Worm (Caenorhabditis elegans) whole organism, young adult: ENCODE measurements around the gene catp-2.

ENCODE experiments used
- F37B4.10 ChIP-seq: fragments of 200-800 bp; sonication (Bioruptor generic); IDR thresholded peaks from 2 replicates; pipeline ENCODE4 v1.3.6; 2022; ENCODE audit warnings: missing genetic modification characterization, missing compliant biosample characterization
- ama-1 ChIP-seq, 3 experiments: fragments of 150-350 bp in 1 of 3; sonication (generic microtip) in 2 of 3; optimal IDR thresholded peaks; 2 replicates each; lab custom pipeline; 2014 to 2018; ENCODE audit warnings: missing biosample characterization in 2 of 3, missing genetic modification characterization in 2 of 3, missing genetic modification reagents in 2 of 3
- hlh-26 ChIP-seq: fragments of 200-800 bp; sonication (Bioruptor generic); conservative IDR thresholded peaks from 2 replicates; pipeline ENCODE4 v1.3.6; 2022; ENCODE audit warnings: missing genetic modification reagents, missing genetic modification characterization, missing compliant biosample characterization
- madf-3 ChIP-seq: fragments of 200-800 bp; sonication (Bioruptor generic); IDR thresholded peaks from 2 replicates; pipeline ENCODE4 v1.3.6; 2022; ENCODE audit warnings: missing genetic modification reagents, missing genetic modification characterization, missing compliant biosample characterization

- TF ChIP-seq madf-3 (no peak), hlh-26 (GFP tag; lab: Robert Waterston, UW) (no peak), F37B4.10 (GFP tag; lab: Robert Waterston, UW) (no peak), ama-1 (optimal IDR thresholded peaks at IDR 0.05; lab: Kevin White, UChicago) (no peak), ama-1 (GFP tag; optimal IDR thresholded peaks at IDR 0.05; lab: Kevin White, UChicago) (no peak)
Measured at ce11 chrV:4922024-4922423, 12.5 kb upstream of the catp-2 start, which contains the start of gene srh-22.
